Worm (Caenorhabditis elegans): Measurements from ENCODE around the gene drr-2.

drr-2 gene

DNA sequence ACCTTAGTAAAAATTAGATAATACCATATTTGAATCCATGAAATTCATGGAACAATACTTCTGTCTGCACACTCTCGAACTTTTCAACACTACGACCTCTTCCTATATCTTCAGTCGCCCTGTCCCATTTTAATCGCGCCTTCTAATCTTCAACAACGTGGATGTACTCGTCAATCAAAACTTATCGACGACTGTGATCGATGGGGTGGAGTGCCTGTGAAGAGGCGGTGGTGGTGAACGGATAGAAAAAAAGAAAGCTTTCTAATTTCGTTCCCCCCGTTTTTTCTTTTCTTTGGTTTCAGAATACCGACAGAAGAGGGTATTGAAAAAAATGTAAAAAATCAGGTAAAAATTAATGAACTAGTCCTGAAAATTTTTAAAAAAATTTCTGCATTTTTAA is 15.7 kb upstream of the drr-2 start:
- no peak for TF ChIP-seq daf-12 (tag; optimal IDR thresholded peaks at IDR 0.05)
- peak; percentile 45 for TF ChIP-seq nhr-23 (tag; optimal IDR thresholded peaks at IDR 0.05)
- no peak for TF ChIP-seq nhr-28 (tag; optimal IDR thresholded peaks at IDR 0.05)
- peak; percentile 40 for TF ChIP-seq nhr-25 (tag; optimal IDR thresholded peaks at IDR 0.05)
- no peak for TF ChIP-seq nfya-1 (tag; optimal IDR thresholded peaks at IDR 0.05; ENCODE audit: insufficient read depth)
- TF ChIP-seq elt-1 (tag; optimal IDR thresholded peaks at IDR 0.05) = peak; percentile 69
- TF ChIP-seq nhr-43 (tag; optimal IDR thresholded peaks at IDR 0.05; ENCODE audit: poor library complexity, severe bottlenecking) = no peak
- TF ChIP-seq fos-1 (tag; optimal IDR thresholded peaks at IDR 0.05) = no peak

- TF ChIP-seq egl-27 (tag; optimal IDR thresholded peaks at IDR 0.05) = no peak
- no peak for TF ChIP-seq skn-1 (tag; optimal IDR thresholded peaks at IDR 0.05)
- TF ChIP-seq unc-62 (GFP tag; optimal IDR thresholded peaks at IDR 0.05) = no peak
- no peak for TF ChIP-seq ceh-82 (tag; optimal IDR thresholded peaks at IDR 0.05)
- peak; percentile 16 for TF ChIP-seq hmg-11 (tag; optimal IDR thresholded peaks at IDR 0.05)
- TF ChIP-seq pha-4 (tag; optimal IDR thresholded peaks at IDR 0.05) = peak; percentile 80
- peak; percentile 37 for TF ChIP-seq elt-2 (tag; optimal IDR thresholded peaks at IDR 0.05)
- TF ChIP-seq fos-1 (tag; optimal IDR thresholded peaks at IDR 0.05) = no peak
- TF ChIP-seq lsy-12 (tag; optimal IDR thresholded peaks at IDR 0.05) = no peak
- no peak for TF ChIP-seq zag-1 (tag; optimal IDR thresholded peaks at IDR 0.05)
- no peak for TF ChIP-seq lin-15B (tag; optimal IDR thresholded peaks at IDR 0.05)
- TF ChIP-seq pqm-1 (tag; optimal IDR thresholded peaks at IDR 0.05) = no peak
- no peak for TF ChIP-seq jun-1 (tag; optimal IDR thresholded peaks at IDR 0.05)
- no peak for TF ChIP-seq nhr-67 (tag; optimal IDR thresholded peaks at IDR 0.05)
Measured at ce11 chrIII:13657975-13658374, 14.6 kb upstream of the drr-2 start.

ce11 chrIII:13656680-13657079 is 13.3 kb upstream of the drr-2 start:
- TF ChIP-seq mml-1 (tag; optimal IDR thresholded peaks at IDR 0.05) = no peak
- no peak for TF ChIP-seq nhr-77 (tag; optimal IDR thresholded peaks at IDR 0.05)
- no peak for TF ChIP-seq R02D3.7 (tag; optimal IDR thresholded peaks at IDR 0.05)
- TF ChIP-seq egl-27 (tag; optimal IDR thresholded peaks at IDR 0.05) = no peak

ce11 chrIII:13654950-13655349 is 11.6 kb upstream of the drr-2 start:
- TF ChIP-seq zag-1 (tag; optimal IDR thresholded peaks at IDR 0.05) (no peak), ceh-9 (tag; optimal IDR thresholded peaks at IDR 0.05) (no peak), ama-1 (optimal IDR thresholded peaks at IDR 0.05) (no peak), unc-62 (GFP tag; optimal IDR thresholded peaks at IDR 0.05) (no peak), nfya-1 (tag; optimal IDR thresholded peaks at IDR 0.05; ENCODE audit: insufficient read depth) (no peak), nhr-25 (tag; optimal IDR thresholded peaks at IDR 0.05) (no peak), unc-39 (tag; optimal IDR thresholded peaks at IDR 0.05) (no peak), elt-1 (tag; optimal IDR thresholded peaks at IDR 0.05) (no peak), fkh-10 (GFP tag; optimal IDR thresholded peaks at IDR 0.05) (no peak), R02D3.7 (tag; optimal IDR thresholded peaks at IDR 0.05) (no peak), lsy-12 (tag; optimal IDR thresholded peaks at IDR 0.05) (no peak), lin-39 (tag; optimal IDR thresholded peaks at IDR 0.05) (no peak), elt-2 (tag; optimal IDR thresholded peaks at IDR 0.05) (no peak), nhr-11 (tag; optimal IDR thresholded peaks at IDR 0.05) (no peak), nhr-28 (tag; optimal IDR thresholded peaks at IDR 0.05) (no peak), egl-27 (tag; optimal IDR thresholded peaks at IDR 0.05) (no peak), snpc-4 (tag; optimal IDR thresholded peaks at IDR 0.05) (no peak)

DNA sequence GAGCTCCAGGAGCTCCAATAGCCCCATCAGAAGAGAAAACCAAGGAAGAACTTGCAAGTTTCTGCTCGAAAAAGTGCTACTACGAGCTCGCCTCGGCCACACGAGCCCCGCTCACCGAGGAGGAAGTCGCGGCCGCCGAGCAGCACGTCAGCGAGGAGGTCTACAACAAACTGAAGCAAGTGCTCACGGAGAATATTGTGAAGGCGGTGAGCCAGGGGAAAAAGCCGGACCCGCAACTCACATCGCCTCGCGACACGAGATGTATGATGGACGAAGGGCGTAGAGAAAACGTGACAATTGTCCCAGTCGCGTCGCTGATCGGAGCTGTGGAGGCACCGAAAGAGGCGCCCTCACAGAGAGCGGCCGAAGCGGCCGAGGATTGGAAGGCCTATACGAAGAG is 9.3 kb upstream of the drr-2 start:
- TF ChIP-seq skn-1 (tag; optimal IDR thresholded peaks at IDR 0.05) (no peak), ceh-28 (tag; optimal IDR thresholded peaks at IDR 0.05) (no peak)

ce11 chrIII:13652010-13652409 is 8.6 kb upstream of the drr-2 start:
- TF ChIP-seq egl-27 (tag; optimal IDR thresholded peaks at IDR 0.05) (no peak), egl-5 (tag; optimal IDR thresholded peaks at IDR 0.05) (no peak), lsy-12 (tag; optimal IDR thresholded peaks at IDR 0.05) (no peak), ama-1 (optimal IDR thresholded peaks at IDR 0.05) (no peak), ztf-4 (tag; optimal IDR thresholded peaks at IDR 0.05) (no peak), nhr-23 (tag; optimal IDR thresholded peaks at IDR 0.05) (no peak)
